Fruit fly (Drosophila melanogaster): Measurements from ENCODE around the gene Ncoa6.
A peak's percentile ranks its signal among the peaks of the same experiment; 100 is the strongest.

Gene Ncoa6

dm6 chr2L:5306373-5306997 is 20.0 kb downstream of the Ncoa6 start (continued):
- peak; percentile 49; the same call in 1 of the 3 replicates for TF ChIP-seq Dbx (GFP tag; IDR thresholded peaks at IDR 0.05)
- no peak for TF ChIP-seq CG14014 (GFP tag; IDR thresholded peaks at IDR 0.05)
- no peak for TF ChIP-seq CG17385 (GFP tag; optimal IDR thresholded peaks at IDR 0.05)
- TF ChIP-seq Hey (tag; optimal IDR thresholded peaks at IDR 0.05), result peak; percentile 97
- no peak for TF ChIP-seq H15 (GFP tag; IDR thresholded peaks at IDR 0.05)
- no peak for TF ChIP-seq Fer2 (tag; optimal IDR thresholded peaks at IDR 0.05)
- no peak for TF ChIP-seq CG11456 (GFP tag; IDR thresholded peaks at IDR 0.05)
- TF ChIP-seq CG13287 (GFP tag; IDR thresholded peaks at IDR 0.05; ENCODE audit: partially characterized antibody), result peak; percentile 9; the same call in 1 of the 2 replicates
- no peak for TF ChIP-seq sim (GFP tag; IDR thresholded peaks at IDR 0.05)
- 0 out of 2 replicates have a peak, but pooled peaks have one; percentile 40 for TF ChIP-seq bbx (GFP tag; IDR thresholded peaks at IDR 0.05; ENCODE audit: partially characterized antibody)
- no peak for TF ChIP-seq Dp (GFP tag; optimal IDR thresholded peaks at IDR 0.05)
- peak; percentile 70 for TF ChIP-seq ttk (GFP tag; IDR thresholded peaks at IDR 0.05)
- no peak for TF ChIP-seq Asciz (GFP tag; optimal IDR thresholded peaks at IDR 0.05)
- no peak for TF ChIP-seq CG30020 (tag; optimal IDR thresholded peaks at IDR 0.05)
- no peak for TF ChIP-seq peb (GFP tag; IDR thresholded peaks at IDR 0.05)
- no peak for TF ChIP-seq Sox102F (GFP tag; optimal IDR thresholded peaks at IDR 0.05)
- no peak for TF ChIP-seq CG18599 (GFP tag; optimal IDR thresholded peaks at IDR 0.05)
- no peak for TF ChIP-seq D19A (tag; optimal IDR thresholded peaks at IDR 0.05)
- no peak for TF ChIP-seq Ada2b (GFP tag; IDR thresholded peaks at IDR 0.05)
- TF ChIP-seq hkb (optimal IDR thresholded peaks at IDR 0.05), result no peak
- TF ChIP-seq hkb (GFP tag; IDR thresholded peaks at IDR 0.05), result 0 out of 2 replicates have a peak, but pooled peaks have one; percentile 8
- no peak for TF ChIP-seq CG7357 (GFP tag; IDR thresholded peaks at IDR 0.05)
- peak; percentile 87 for TF ChIP-seq CG15479 (GFP tag; optimal IDR thresholded peaks at IDR 0.05)
- no peak for TF ChIP-seq trem (tag; optimal IDR thresholded peaks at IDR 0.05)
- TF ChIP-seq Vsx1 (GFP tag; optimal IDR thresholded peaks at IDR 0.05), result no peak
- TF ChIP-seq da (GFP tag; optimal IDR thresholded peaks at IDR 0.05), result no peak
- TF ChIP-seq wor (GFP tag; IDR thresholded peaks at IDR 0.05), result no peak
- TF ChIP-seq CG32532 (GFP tag; IDR thresholded peaks at IDR 0.05), result peak; percentile 26; the same call in 1 of the 2 replicates
- 0 out of 3 replicates have a peak, but pooled peaks have one; percentile 8 for TF ChIP-seq Mrtf (GFP tag; IDR thresholded peaks at IDR 0.05)
- no peak for TF ChIP-seq zfh1 (GFP tag; IDR thresholded peaks at IDR 0.05)
- TF ChIP-seq Deaf1 (tag; optimal IDR thresholded peaks at IDR 0.05), result peak; percentile 53
- TF ChIP-seq cwo (GFP tag; optimal IDR thresholded peaks at IDR 0.05), result peak; percentile 15
- no peak for TF ChIP-seq HLH4C (GFP tag; IDR thresholded peaks at IDR 0.05; ENCODE audit: partially characterized antibody)
- no peak for TF ChIP-seq cad (GFP tag; optimal IDR thresholded peaks at IDR 0.05)
- no peak for TF ChIP-seq CG11085 (GFP tag; IDR thresholded peaks at IDR 0.05)
- TF ChIP-seq Rfx (GFP tag; IDR thresholded peaks at IDR 0.05), result no peak
- no peak for TF ChIP-seq crc (GFP tag; optimal IDR thresholded peaks at IDR 0.05)
- TF ChIP-seq Ets97D (GFP tag; optimal IDR thresholded peaks at IDR 0.05), result no peak
- TF ChIP-seq Bteb2 (GFP tag; optimal IDR thresholded peaks at IDR 0.05), result no peak
- no peak for TF ChIP-seq bowl (GFP tag; IDR thresholded peaks at IDR 0.05)
- no peak for TF ChIP-seq luna (GFP tag; optimal IDR thresholded peaks at IDR 0.05)
- peak; percentile 17 for TF ChIP-seq CG8924 (tag; optimal IDR thresholded peaks at IDR 0.05)
- no peak for TF ChIP-seq CG8765 (GFP tag; IDR thresholded peaks at IDR 0.05)
- TF ChIP-seq sna (GFP tag; IDR thresholded peaks at IDR 0.05; ENCODE audit: partially characterized antibody), result peak; percentile 52; the same call in 1 of the 2 replicates
- TF ChIP-seq CG10959 (GFP tag; IDR thresholded peaks at IDR 0.05), result no peak
- peak; percentile 65 for TF ChIP-seq sens (GFP tag)
- TF ChIP-seq CG9727 (GFP tag; optimal IDR thresholded peaks at IDR 0.05), result no peak
- TF ChIP-seq CG4328 (GFP tag; optimal IDR thresholded peaks at IDR 0.05), result peak; percentile 23
- TF ChIP-seq Hr78 (GFP tag; optimal IDR thresholded peaks at IDR 0.05), result peak in 1 of 2 experiments; percentile 10
- no peak for TF ChIP-seq vvl (GFP tag; IDR thresholded peaks at IDR 0.05)
- TF ChIP-seq ci (GFP tag; IDR thresholded peaks at IDR 0.05), result peak; percentile 39; the same call in 1 of the 3 replicates

Data from whole organism, embryonic.